Fruit fly (Drosophila melanogaster): Measurements from ENCODE around the gene CG14566.

CG14566 gene

DNA sequence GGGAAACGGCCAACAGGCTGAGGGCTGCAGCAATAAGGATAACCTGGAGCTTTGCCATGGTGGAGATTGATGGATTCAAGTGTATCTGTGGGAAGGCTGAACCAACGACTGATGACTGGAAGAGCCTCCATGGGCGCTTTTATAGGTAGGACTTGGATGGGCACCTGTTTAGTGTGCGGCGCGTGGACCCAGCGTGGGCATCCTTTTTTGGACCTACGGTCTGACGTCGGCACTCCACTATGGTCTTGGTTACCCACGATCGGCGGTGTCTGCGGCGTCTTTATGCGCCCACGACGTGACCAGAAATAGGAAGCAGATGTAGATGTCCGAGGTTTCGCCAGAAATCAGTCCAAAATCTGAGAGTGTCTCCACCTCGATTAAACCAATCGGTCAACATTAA lies at the start of gene CG14566:
Gene CG14566, minus strand, starts transcription at position 101 of the 400 bp plus-strand sequence.
- TF ChIP-seq cnc (optimal IDR thresholded peaks at IDR 0.05) (no peak), CG1620 (GFP tag; optimal IDR thresholded peaks at IDR 0.05) (no peak), ovo (GFP tag; optimal IDR thresholded peaks at IDR 0.05) (no peak), CG33017 (tag; optimal IDR thresholded peaks at IDR 0.05) (no peak), bab1 (GFP tag; optimal IDR thresholded peaks at IDR 0.05) (no peak), Mnt (GFP tag; optimal IDR thresholded peaks at IDR 0.05) (no peak), CG14711 (tag; optimal IDR thresholded peaks at IDR 0.05) (no peak), Clk (GFP tag; optimal IDR thresholded peaks at IDR 0.05) (no peak)

DNA sequence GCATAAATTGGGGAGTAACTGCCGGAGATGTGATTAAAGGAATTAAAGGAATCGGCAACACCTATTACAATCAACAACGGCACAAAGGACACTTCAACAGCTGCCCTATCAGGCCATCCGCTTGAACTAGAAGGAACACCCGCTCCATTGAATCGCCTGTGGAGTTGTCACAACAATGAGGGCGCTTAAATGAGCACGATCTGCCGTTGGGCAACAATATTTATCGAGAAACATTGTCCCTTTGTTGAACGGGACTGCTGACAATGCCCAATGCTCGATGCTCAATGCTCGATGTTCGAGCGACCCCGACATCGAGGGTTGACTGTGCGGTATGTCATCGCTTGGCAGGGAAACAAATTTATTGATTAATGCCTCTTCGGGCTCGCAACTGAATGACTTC lies 47.8 kb upstream of the CG14566 start:
- no peak for TF ChIP-seq CG12768 (GFP tag; optimal IDR thresholded peaks at IDR 0.05)
- no peak for TF ChIP-seq CG5204 (GFP tag; optimal IDR thresholded peaks at IDR 0.05)
- TF ChIP-seq ovo (GFP tag; optimal IDR thresholded peaks at IDR 0.05) = no peak
- TF ChIP-seq Crg-1 (GFP tag; optimal IDR thresholded peaks at IDR 0.05) = no peak
- no peak for TF ChIP-seq CG7101 (tag; optimal IDR thresholded peaks at IDR 0.05)
- TF ChIP-seq CG11617 (GFP tag; optimal IDR thresholded peaks at IDR 0.05) = no peak

DNA sequence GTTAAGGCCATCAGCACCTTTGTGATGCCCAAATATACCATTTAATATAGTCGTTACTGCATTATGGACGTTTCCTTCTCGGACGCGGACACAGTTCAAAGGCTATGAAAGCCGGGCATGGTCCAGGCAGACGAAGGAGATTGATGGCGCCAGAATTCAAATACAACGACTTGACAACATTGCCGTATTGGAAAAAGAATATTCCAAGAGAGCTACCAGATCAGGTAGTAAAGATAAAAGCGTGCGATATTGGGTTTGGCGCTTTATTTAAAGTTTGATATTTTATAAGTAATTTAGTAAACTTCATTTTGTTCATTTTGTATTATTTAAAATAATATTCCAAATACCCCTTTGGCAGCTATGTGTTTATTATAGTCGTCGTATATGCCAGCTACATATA lies 33.7 kb upstream of the CG14566 start:
- TF ChIP-seq CG12768 (GFP tag; optimal IDR thresholded peaks at IDR 0.05) (no peak), CG7045 (GFP tag; optimal IDR thresholded peaks at IDR 0.05) (no peak), kay (GFP tag; ENCODE audit: borderline replicate concordance) (peak; percentile 32)

DNA sequence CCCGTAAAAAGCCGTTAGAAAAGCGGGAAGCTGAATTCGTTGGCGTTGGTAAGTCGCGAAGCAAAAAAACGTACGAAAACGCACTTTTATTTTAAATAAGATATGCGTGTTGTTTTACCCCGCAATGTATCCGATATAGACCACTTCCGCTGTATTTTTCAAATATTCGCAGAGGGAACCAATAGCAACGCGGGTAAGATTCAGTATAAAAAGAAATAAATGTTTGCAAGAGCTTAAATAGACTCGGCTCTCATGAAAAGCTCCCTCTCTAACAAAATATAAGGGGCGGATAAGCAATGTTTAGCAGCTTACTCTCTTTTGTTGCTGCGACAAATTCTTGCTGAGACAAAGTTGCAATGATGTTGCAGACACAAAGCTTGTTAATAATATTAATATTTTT lies 30.2 kb upstream of the CG14566 start, which contains the start of gene Syn1:
Gene Syn1, minus strand, starts transcription at position 207 of the 400 bp plus-strand sequence.
- TF ChIP-seq kay (GFP tag; ENCODE audit: borderline replicate concordance) (peak; percentile 23), CG1620 (GFP tag; optimal IDR thresholded peaks at IDR 0.05) (no peak)

DNA sequence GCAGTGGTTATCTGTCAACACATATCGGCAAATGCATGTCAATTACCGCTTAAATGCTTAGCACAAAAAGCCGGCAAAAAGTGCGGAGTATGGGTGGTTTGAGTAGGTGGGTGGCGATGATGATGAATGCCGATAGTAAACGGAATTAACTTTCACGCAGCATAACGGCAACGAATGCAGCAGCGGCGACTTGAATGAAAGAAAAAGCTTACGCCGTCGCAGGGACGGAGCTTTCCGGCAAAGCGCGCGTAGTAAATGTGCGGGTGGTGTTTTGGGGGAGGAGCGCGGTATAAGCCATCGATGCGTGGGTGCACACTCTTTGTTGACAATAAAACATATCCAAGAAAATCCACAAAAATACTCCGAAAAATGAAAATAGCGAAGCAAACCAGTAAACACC lies 29.4 kb upstream of the CG14566 start, which contains the start of gene CG7370:
Gene CG7370, plus strand, starts transcription at position 301 of the 400 bp plus-strand sequence.
- TF ChIP-seq cic (GFP tag; optimal IDR thresholded peaks at IDR 0.05) = no peak
- no peak for TF ChIP-seq Clk (GFP tag; optimal IDR thresholded peaks at IDR 0.05)
- no peak for TF ChIP-seq CG7045 (GFP tag; optimal IDR thresholded peaks at IDR 0.05)
- no peak for TF ChIP-seq CG14711 (tag; optimal IDR thresholded peaks at IDR 0.05)
- no peak for TF ChIP-seq Crg-1 (GFP tag; optimal IDR thresholded peaks at IDR 0.05)
- TF ChIP-seq pad (GFP tag; optimal IDR thresholded peaks at IDR 0.05) = no peak
- no peak for TF ChIP-seq CG11617 (GFP tag; optimal IDR thresholded peaks at IDR 0.05)
- TF ChIP-seq toe (GFP tag; optimal IDR thresholded peaks at IDR 0.05) = no peak
- TF ChIP-seq kay (GFP tag; ENCODE audit: borderline replicate concordance) = no peak
- TF ChIP-seq CG7101 (tag; optimal IDR thresholded peaks at IDR 0.05) = no peak
- no peak for TF ChIP-seq CG12768 (GFP tag; optimal IDR thresholded peaks at IDR 0.05)
- no peak for TF ChIP-seq ovo (GFP tag; optimal IDR thresholded peaks at IDR 0.05)
- TF ChIP-seq CG5204 (GFP tag; optimal IDR thresholded peaks at IDR 0.05) = no peak
- no peak for TF ChIP-seq bab1 (GFP tag; optimal IDR thresholded peaks at IDR 0.05)
- TF ChIP-seq Mnt (GFP tag; optimal IDR thresholded peaks at IDR 0.05) = no peak
- no peak for TF ChIP-seq tj (GFP tag; optimal IDR thresholded peaks at IDR 0.05)
- no peak for TF ChIP-seq Hr96 (GFP tag; optimal IDR thresholded peaks at IDR 0.05)
- TF ChIP-seq CG1620 (GFP tag; optimal IDR thresholded peaks at IDR 0.05) = no peak
- no peak for TF ChIP-seq CG33017 (tag; optimal IDR thresholded peaks at IDR 0.05)

DNA sequence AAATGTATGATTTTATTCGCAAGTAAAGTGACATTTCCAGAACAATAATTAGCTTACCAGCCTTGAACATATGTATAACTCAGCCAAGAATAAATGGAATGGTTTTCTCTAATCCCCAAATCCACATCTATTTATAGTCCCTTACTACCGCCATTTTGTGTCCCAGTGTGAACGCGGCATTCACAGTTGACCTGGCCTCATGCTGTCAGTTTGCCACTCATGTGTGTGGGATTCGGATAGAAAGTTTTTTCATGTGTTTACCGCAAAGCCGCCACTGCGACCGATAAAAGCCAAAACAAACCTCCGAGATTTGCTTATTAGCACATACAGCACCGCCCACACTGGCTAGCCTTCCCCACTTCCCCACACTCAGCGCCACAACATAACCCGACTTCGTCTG lies 25.8 kb upstream of the CG14566 start:
- no peak for TF ChIP-seq CG11617 (GFP tag; optimal IDR thresholded peaks at IDR 0.05)
- no peak for TF ChIP-seq CG1620 (GFP tag; optimal IDR thresholded peaks at IDR 0.05)
- no peak for TF ChIP-seq CG33017 (tag; optimal IDR thresholded peaks at IDR 0.05)
- no peak for TF ChIP-seq tj (GFP tag; optimal IDR thresholded peaks at IDR 0.05)
- TF ChIP-seq CG12768 (GFP tag; optimal IDR thresholded peaks at IDR 0.05) = no peak

DNA sequence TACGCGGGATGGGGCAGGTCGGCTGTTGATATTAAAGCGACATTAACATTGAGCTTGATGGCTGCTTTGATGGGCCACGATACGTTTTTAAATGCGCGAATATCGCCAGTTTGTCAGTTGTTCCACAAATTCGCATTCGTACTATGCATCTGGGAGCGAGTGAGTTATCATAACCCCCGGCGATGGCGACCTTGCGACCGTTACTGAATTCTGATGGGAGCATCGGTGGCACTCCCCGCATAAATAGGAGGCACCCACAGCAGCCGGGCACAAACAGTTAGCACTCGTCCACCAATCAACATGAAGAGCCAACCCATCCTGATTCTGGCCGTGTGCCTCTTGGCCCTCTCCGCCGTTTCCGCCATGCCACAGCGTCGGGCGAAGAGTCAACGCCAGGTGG lies 16.7 kb upstream of the CG14566 start, which contains the start of gene CG14564:
Gene CG14564, plus strand, starts transcription at position 301 of the 400 bp plus-strand sequence.
- no peak for TF ChIP-seq toe (GFP tag; optimal IDR thresholded peaks at IDR 0.05)
- TF ChIP-seq pad (GFP tag; optimal IDR thresholded peaks at IDR 0.05) = no peak
- TF ChIP-seq CG1620 (GFP tag; optimal IDR thresholded peaks at IDR 0.05) = no peak
- no peak for TF ChIP-seq cic (GFP tag; optimal IDR thresholded peaks at IDR 0.05)
- TF ChIP-seq cnc (optimal IDR thresholded peaks at IDR 0.05) = no peak
- TF ChIP-seq CG14711 (tag; optimal IDR thresholded peaks at IDR 0.05) = no peak
- TF ChIP-seq tj (GFP tag; optimal IDR thresholded peaks at IDR 0.05) = no peak
- TF ChIP-seq ovo (GFP tag; optimal IDR thresholded peaks at IDR 0.05) = no peak
- TF ChIP-seq Crg-1 (GFP tag; optimal IDR thresholded peaks at IDR 0.05) = no peak
- TF ChIP-seq CG11617 (GFP tag; optimal IDR thresholded peaks at IDR 0.05) = no peak
- no peak for TF ChIP-seq CG7045 (GFP tag; optimal IDR thresholded peaks at IDR 0.05)
- no peak for TF ChIP-seq CG33017 (tag; optimal IDR thresholded peaks at IDR 0.05)
- no peak for TF ChIP-seq bab1 (GFP tag; optimal IDR thresholded peaks at IDR 0.05)
- no peak for TF ChIP-seq kay (GFP tag; ENCODE audit: borderline replicate concordance)
- no peak for TF ChIP-seq Mnt (GFP tag; optimal IDR thresholded peaks at IDR 0.05)
- no peak for TF ChIP-seq CG7101 (tag; optimal IDR thresholded peaks at IDR 0.05)
- no peak for TF ChIP-seq Hr96 (GFP tag; optimal IDR thresholded peaks at IDR 0.05)
- TF ChIP-seq CG5204 (GFP tag; optimal IDR thresholded peaks at IDR 0.05) = no peak

DNA sequence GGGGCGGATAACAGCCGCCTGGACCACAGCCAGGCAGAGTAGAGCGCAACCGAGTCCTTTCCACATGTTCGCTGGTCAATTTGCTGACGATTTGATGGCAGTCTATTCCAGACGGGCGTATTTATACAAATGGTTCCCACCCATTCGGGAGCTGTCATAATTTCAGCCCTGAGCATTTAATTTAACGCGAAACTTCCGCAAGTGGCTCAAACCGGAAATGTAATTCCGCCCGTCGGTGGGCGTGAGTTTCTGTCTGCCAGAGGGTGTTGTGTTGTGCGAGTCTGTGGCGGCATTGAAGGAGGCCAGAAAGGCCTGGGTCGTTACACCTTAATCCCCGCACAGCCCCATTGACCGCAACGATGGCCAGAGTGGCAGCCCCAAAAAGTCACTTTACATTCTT lies 4.1 kb upstream of the CG14566 start, which contains the start of gene CG14565:
Gene CG14565, minus strand, starts transcription at position 101 of the 400 bp plus-strand sequence.
- no peak for TF ChIP-seq tj (GFP tag; optimal IDR thresholded peaks at IDR 0.05)
- no peak for TF ChIP-seq CG33017 (tag; optimal IDR thresholded peaks at IDR 0.05)
- TF ChIP-seq Hr96 (GFP tag; optimal IDR thresholded peaks at IDR 0.05) = no peak
- TF ChIP-seq pad (GFP tag; optimal IDR thresholded peaks at IDR 0.05) = no peak
- TF ChIP-seq Crg-1 (GFP tag; optimal IDR thresholded peaks at IDR 0.05) = no peak
